In the genomic region with DNA sequence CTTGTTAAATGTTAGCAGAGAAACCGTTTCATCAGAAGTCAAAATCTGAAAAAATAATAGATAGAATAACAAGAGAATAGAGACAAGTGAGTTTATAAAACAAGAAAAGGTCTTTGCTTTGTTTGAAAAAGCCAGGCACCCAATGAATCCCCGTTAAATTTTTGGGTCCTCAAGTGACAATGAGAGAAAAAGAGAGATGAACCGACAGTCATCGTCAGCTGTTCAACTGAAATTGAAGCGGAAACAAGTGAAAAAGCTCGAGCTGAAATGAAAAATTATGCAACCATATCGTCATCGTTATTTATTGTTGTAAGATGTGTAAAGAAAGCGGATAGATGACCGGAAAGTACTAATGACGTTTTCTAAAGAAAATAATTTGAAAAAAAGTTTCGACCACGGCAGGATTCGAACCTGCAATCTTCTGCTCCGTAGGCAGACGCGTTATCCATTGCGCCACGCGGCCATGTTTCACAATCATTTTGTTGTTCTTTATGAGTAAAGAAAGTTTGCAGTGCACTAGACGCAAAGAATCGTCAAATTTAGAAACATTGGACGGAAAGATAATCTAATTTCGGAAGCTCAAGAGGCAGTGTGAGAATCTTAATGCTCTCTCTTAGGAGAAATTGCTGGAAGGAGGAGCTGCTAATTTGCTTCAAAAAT, we compare ENCODE assay signal across 3 worm cellular contexts.
TF ChIP-seq lines count a peak whose summit lies in the region.

A gene (minus strand): TSS at position 51 of the 660 bp plus-strand sequence.

TF ChIP-seq in whole organism, L1 larva, 84 proteins besides CTCF, POLR2A, EP300 and RAD21 (continued from another document and continues in another):
- TF ChIP-seq ceh-88 (GFP tag; IDR thresholded peaks at IDR 0.05; lab: Robert Waterston, UW) (no peak), jun-1 (tag; optimal IDR thresholded peaks at IDR 0.05; lab: Kevin White, UChicago) (no peak), sup-37 (GFP tag; optimal IDR thresholded peaks at IDR 0.05; lab: Kevin White, UChicago) (no peak), Y116A8C.19 (tag; optimal IDR thresholded peaks at IDR 0.05; lab: Kevin White, UChicago; ENCODE audit: borderline replicate concordance) (no peak), nhr-19 (GFP tag; conservative IDR thresholded peaks at IDR 0.05; lab: Robert Waterston, UW) (peak; percentile 22; the same call in 1 of the 2 replicates), unc-130 (tag; optimal IDR thresholded peaks at IDR 0.05; lab: Kevin White, UChicago) (no peak), fkh-10 (GFP tag; optimal IDR thresholded peaks at IDR 0.05; lab: Kevin White, UChicago) (no peak), nhr-28 (tag; optimal IDR thresholded peaks at IDR 0.05; lab: Kevin White, UChicago) (no peak), nhr-12 (tag; optimal IDR thresholded peaks at IDR 0.05; lab: Kevin White, UChicago) (no peak), mdl-1 (tag; optimal IDR thresholded peaks at IDR 0.05; lab: Kevin White, UChicago) (peak in 1 of 2 experiments; percentile 40), zag-1 (tag; optimal IDR thresholded peaks at IDR 0.05; lab: Kevin White, UChicago) (no peak), egl-13 (tag; optimal IDR thresholded peaks at IDR 0.05; lab: Kevin White, UChicago) (no peak), pag-3 (tag; optimal IDR thresholded peaks at IDR 0.05; lab: Kevin White, UChicago; ENCODE audit: borderline replicate concordance, insufficient read depth) (no peak), ceh-82 (tag; optimal IDR thresholded peaks at IDR 0.05; lab: Kevin White, UChicago) (peak in 1 of 3 experiments; percentile 8), unc-86 (tag; optimal IDR thresholded peaks at IDR 0.05; lab: Kevin White, UChicago) (no peak), skn-1 (tag; optimal IDR thresholded peaks at IDR 0.05; lab: Kevin White, UChicago) (no peak), lir-3 (tag; optimal IDR thresholded peaks at IDR 0.05; lab: Kevin White, UChicago; ENCODE audit: poor library complexity) (peak; percentile 27), snu-23 (GFP tag; optimal IDR thresholded peaks at IDR 0.05; lab: Kevin White, UChicago) (peak; percentile 62), nhr-47 (tag; optimal IDR thresholded peaks at IDR 0.05; lab: Kevin White, UChicago) (peak; percentile 49), mep-1 (tag; optimal IDR thresholded peaks at IDR 0.05; lab: Kevin White, UChicago) (peak; percentile 21), ces-1 (GFP tag; optimal IDR thresholded peaks at IDR 0.05; lab: Kevin White, UChicago) (no peak), unc-98 (GFP tag; IDR thresholded peaks at IDR 0.05; lab: Robert Waterston, UW) (0 out of 2 replicates have a peak, but pooled peaks have one; percentile 7), blmp-1 (tag; optimal IDR thresholded peaks at IDR 0.05; lab: Kevin White, UChicago) (no peak), lin-15B (tag; optimal IDR thresholded peaks at IDR 0.05; lab: Kevin White, UChicago) (no peak), fkh-8 (tag; optimal IDR thresholded peaks at IDR 0.05; lab: Kevin White, UChicago) (no peak), lin-13 (GFP tag; optimal IDR thresholded peaks at IDR 0.05; lab: Kevin White, UChicago) (no peak), nhr-20 (tag; optimal IDR thresholded peaks at IDR 0.05; lab: Kevin White, UChicago) (peak; percentile 50), isw-1 (GFP tag; IDR thresholded peaks at IDR 0.05; lab: Robert Waterston, UW) (no peak), lin-14 (GFP tag; optimal IDR thresholded peaks at IDR 0.05; lab: Kevin White, UChicago) (peak; percentile 62), egl-27 (tag; optimal IDR thresholded peaks at IDR 0.05; lab: Kevin White, UChicago) (no peak), snpc-4 (tag; optimal IDR thresholded peaks at IDR 0.05; lab: Kevin White, UChicago) (no peak), aha-1 (tag; optimal IDR thresholded peaks at IDR 0.05; lab: Kevin White, UChicago) (no peak), lin-39 (tag; optimal IDR thresholded peaks at IDR 0.05; lab: Kevin White, UChicago) (no peak), pax-3 (tag; optimal IDR thresholded peaks at IDR 0.05; lab: Kevin White, UChicago) (no peak), ama-1 (optimal IDR thresholded peaks at IDR 0.05; lab: Kevin White, UChicago) (no peak), unc-62 (GFP tag; optimal IDR thresholded peaks at IDR 0.05; lab: Kevin White, UChicago) (no peak), swsn-7 (tag; optimal IDR thresholded peaks at IDR 0.05; lab: Kevin White, UChicago) (peak; percentile 34), nhr-11 (tag; optimal IDR thresholded peaks at IDR 0.05; lab: Kevin White, UChicago) (no peak), zip-4 (GFP tag; optimal IDR thresholded peaks at IDR 0.05; lab: Kevin White, UChicago) (peak; percentile 18), efl-1 (optimal IDR thresholded peaks at IDR 0.05; lab: Kevin White, UChicago) (peak in 1 of 2 experiments; percentile 43), efl-1 (GFP tag; optimal IDR thresholded peaks at IDR 0.05 in 1 of 2; lab: Kevin White, UChicago) (peak; percentile 17 to 92)

TF ChIP-seq in whole organism, L3 larva, 47 proteins besides CTCF, POLR2A, EP300 and RAD21 (continued from another document):
- TF ChIP-seq nhr-11 (tag; optimal IDR thresholded peaks at IDR 0.05; lab: Kevin White, UChicago), result peak; percentile 40
- TF ChIP-seq eor-1 (tag; optimal IDR thresholded peaks at IDR 0.05; lab: Kevin White, UChicago), result no peak
- no peak for TF ChIP-seq aly-2 (tag; optimal IDR thresholded peaks at IDR 0.05; lab: Kevin White, UChicago)
- TF ChIP-seq lsy-12 (tag; optimal IDR thresholded peaks at IDR 0.05; lab: Kevin White, UChicago), result peak; percentile 20
- TF ChIP-seq nhr-23 (tag; optimal IDR thresholded peaks at IDR 0.05; lab: Kevin White, UChicago), result no peak
- no peak for TF ChIP-seq hmg-11 (tag; optimal IDR thresholded peaks at IDR 0.05; lab: Kevin White, UChicago)
- TF ChIP-seq lin-15B (tag; optimal IDR thresholded peaks at IDR 0.05; lab: Kevin White, UChicago), result no peak
- TF ChIP-seq nhr-67 (tag; optimal IDR thresholded peaks at IDR 0.05; lab: Kevin White, UChicago), result no peak
- TF ChIP-seq nhr-25 (tag; optimal IDR thresholded peaks at IDR 0.05; lab: Kevin White, UChicago), result no peak
- TF ChIP-seq nhr-28 (tag; optimal IDR thresholded peaks at IDR 0.05; lab: Kevin White, UChicago), result no peak
- TF ChIP-seq fos-1 (tag; optimal IDR thresholded peaks at IDR 0.05; lab: Kevin White, UChicago), result no peak
- no peak for TF ChIP-seq snpc-4 (tag; optimal IDR thresholded peaks at IDR 0.05; lab: Kevin White, UChicago)
- no peak for TF ChIP-seq elt-1 (tag; optimal IDR thresholded peaks at IDR 0.05; lab: Kevin White, UChicago)
- TF ChIP-seq ZK546.5 (tag; optimal IDR thresholded peaks at IDR 0.05; lab: Kevin White, UChicago), result no peak
- no peak for TF ChIP-seq skn-1 (tag; optimal IDR thresholded peaks at IDR 0.05; lab: Kevin White, UChicago)
- TF ChIP-seq nhr-12 (tag; optimal IDR thresholded peaks at IDR 0.05; lab: Kevin White, UChicago), result no peak
- TF ChIP-seq fkh-2 (tag; optimal IDR thresholded peaks at IDR 0.05; lab: Kevin White, UChicago), result no peak
- peak; percentile 49 for TF ChIP-seq elt-2 (tag; optimal IDR thresholded peaks at IDR 0.05; lab: Kevin White, UChicago)

TF ChIP-seq in whole organism, young adult, 124 proteins besides CTCF, POLR2A, EP300 and RAD21 (continued from another document and continues in another):
- no peak for TF ChIP-seq aptf-2 (GFP tag; conservative IDR thresholded peaks at IDR 0.05; lab: Robert Waterston, UW)
- peak; percentile 52; the same call in 1 of the 2 replicates for TF ChIP-seq F33H1.4 (GFP tag; IDR thresholded peaks at IDR 0.05; lab: Robert Waterston, UW)
- TF ChIP-seq ceh-27 (GFP tag; optimal IDR thresholded peaks at IDR 0.05; lab: Kevin White, UChicago), result peak; percentile 46
- no peak for TF ChIP-seq F10E7.11 (tag; optimal IDR thresholded peaks at IDR 0.05; lab: Kevin White, UChicago)
- TF ChIP-seq aptf-3 (GFP tag; IDR thresholded peaks at IDR 0.05; lab: Robert Waterston, UW), result no peak
- TF ChIP-seq nfyb-1 (GFP tag; IDR thresholded peaks at IDR 0.05; lab: Robert Waterston, UW), result peak; percentile 84
- peak; percentile 91 for TF ChIP-seq D2030.7 (GFP tag; IDR thresholded peaks at IDR 0.05; lab: Robert Waterston, UW)
- TF ChIP-seq akir-1 (GFP tag; optimal IDR thresholded peaks at IDR 0.05; lab: Kevin White, UChicago), result no peak
- TF ChIP-seq lin-40 (tag; optimal IDR thresholded peaks at IDR 0.05; lab: Kevin White, UChicago), result peak; percentile 58
- TF ChIP-seq snpc-4 (GFP tag; optimal IDR thresholded peaks at IDR 0.05; lab: Kevin White, UChicago), result peak; percentile 82
- peak; percentile 14 to 81 (median 64) for TF ChIP-seq snpc-4 (tag; optimal IDR thresholded peaks at IDR 0.05; lab: Kevin White, UChicago)
- TF ChIP-seq nhr-179 (tag; optimal IDR thresholded peaks at IDR 0.05; lab: Kevin White, UChicago), result no peak
- TF ChIP-seq lin-54 (GFP tag; optimal IDR thresholded peaks at IDR 0.05; lab: Kevin White, UChicago), result peak; percentile 60
- no peak for TF ChIP-seq Y95B8A.8 (GFP tag; IDR thresholded peaks at IDR 0.05; lab: Robert Waterston, UW)
- no peak for TF ChIP-seq ets-4 (GFP tag; optimal IDR thresholded peaks at IDR 0.05; lab: Kevin White, UChicago)
- peak; percentile 38 for TF ChIP-seq hlh-12 (tag; optimal IDR thresholded peaks at IDR 0.05; lab: Kevin White, UChicago)
- TF ChIP-seq F39B2.1 (GFP tag; IDR thresholded peaks at IDR 0.05; lab: Robert Waterston, UW), result no peak
- no peak for TF ChIP-seq mel-28 (tag; optimal IDR thresholded peaks at IDR 0.05; lab: Kevin White, UChicago; ENCODE audit: borderline replicate concordance)
- TF ChIP-seq ztf-22 (GFP tag; optimal IDR thresholded peaks at IDR 0.05; lab: Kevin White, UChicago), result no peak
- peak; percentile 63 for TF ChIP-seq attf-5 (GFP tag; optimal IDR thresholded peaks at IDR 0.05; lab: Kevin White, UChicago)
- peak; percentile 66 for TF ChIP-seq ztf-18 (tag; optimal IDR thresholded peaks at IDR 0.05; lab: Kevin White, UChicago)
- no peak for TF ChIP-seq lsy-27 (tag; optimal IDR thresholded peaks at IDR 0.05; lab: Kevin White, UChicago; ENCODE audit: borderline replicate concordance, insufficient read depth)
- TF ChIP-seq ceh-40 (GFP tag; IDR thresholded peaks at IDR 0.05; lab: Robert Waterston, UW), result 0 out of 2 replicates have a peak, but pooled peaks have one; percentile 64
- TF ChIP-seq ztf-26 (tag; optimal IDR thresholded peaks at IDR 0.05; lab: Kevin White, UChicago), result peak; percentile 26
- TF ChIP-seq madf-10 (tag; optimal IDR thresholded peaks at IDR 0.05; lab: Kevin White, UChicago), result peak; percentile 64
- TF ChIP-seq B0035.1 (tag; optimal IDR thresholded peaks at IDR 0.05; lab: Kevin White, UChicago), result no peak
- TF ChIP-seq F37B4.10 (GFP tag; IDR thresholded peaks at IDR 0.05; lab: Robert Waterston, UW), result 0 out of 2 replicates have a peak, but pooled peaks have one; percentile 59
- peak; percentile 56 for TF ChIP-seq mcd-1 (GFP tag; IDR thresholded peaks at IDR 0.05; lab: Robert Waterston, UW)
- TF ChIP-seq hsf-1 (GFP tag; IDR thresholded peaks at IDR 0.05; lab: Robert Waterston, UW), result peak; percentile 57; the same call in 1 of the 2 replicates
- TF ChIP-seq lin-26 (GFP tag; IDR thresholded peaks at IDR 0.05; lab: Robert Waterston, UW), result peak; percentile 91
- peak; percentile 73 for TF ChIP-seq zim-3 (tag; optimal IDR thresholded peaks at IDR 0.05; lab: Kevin White, UChicago)
- TF ChIP-seq lsl-1 (GFP tag; optimal IDR thresholded peaks at IDR 0.05; lab: Kevin White, UChicago), result peak; percentile 43
- TF ChIP-seq sptf-2 (GFP tag; optimal IDR thresholded peaks at IDR 0.05; lab: Kevin White, UChicago), result no peak
- no peak for TF ChIP-seq ccch-3 (GFP tag; optimal IDR thresholded peaks at IDR 0.05; lab: Kevin White, UChicago)
- peak; percentile 88 for TF ChIP-seq him-1 (tag; optimal IDR thresholded peaks at IDR 0.05; lab: Kevin White, UChicago)
- peak; percentile 48 for TF ChIP-seq tlf-1 (GFP tag; optimal IDR thresholded peaks at IDR 0.05; lab: Kevin White, UChicago)
- peak; percentile 95 for TF ChIP-seq rpc-1 (optimal IDR thresholded peaks at IDR 0.05; lab: Kevin White, UChicago)
- TF ChIP-seq rpc-1 (tag; optimal IDR thresholded peaks at IDR 0.05; lab: Kevin White, UChicago), result peak; percentile 95
- TF ChIP-seq tbp1 (GFP tag; optimal IDR thresholded peaks at IDR 0.05; lab: Kevin White, UChicago), result peak; percentile 94
- TF ChIP-seq nhr-90 (tag; optimal IDR thresholded peaks at IDR 0.05; lab: Kevin White, UChicago), result peak; percentile 77
- peak; percentile 81 for TF ChIP-seq B0261.1 (tag; optimal IDR thresholded peaks at IDR 0.05; lab: Kevin White, UChicago)
- TF ChIP-seq let-607 (tag; optimal IDR thresholded peaks at IDR 0.05; lab: Kevin White, UChicago), result peak in 1 of 2 experiments; percentile 29
- TF ChIP-seq egrh-3 (GFP tag; IDR thresholded peaks at IDR 0.05; lab: Robert Waterston, UW), result peak; percentile 49
- peak; percentile 27; the same call in 1 of the 2 replicates for TF ChIP-seq egl-44 (GFP tag; IDR thresholded peaks at IDR 0.05; lab: Robert Waterston, UW)
- TF ChIP-seq K12H6.12 (tag; optimal IDR thresholded peaks at IDR 0.05; lab: Kevin White, UChicago), result peak; percentile 21
- no peak for TF ChIP-seq Y53G8AR.9 (GFP tag; conservative IDR thresholded peaks at IDR 0.05; lab: Robert Waterston, UW)
- TF ChIP-seq C06A6.2 (GFP tag; conservative IDR thresholded peaks at IDR 0.05; lab: Robert Waterston, UW), result 0 out of 2 replicates have a peak, but pooled peaks have one; percentile 21
- peak; percentile 90; the same call in 1 of the 2 replicates for TF ChIP-seq cebp-2 (GFP tag; IDR thresholded peaks at IDR 0.05; lab: Robert Waterston, UW)
- no peak for TF ChIP-seq lag-1 (GFP tag; IDR thresholded peaks at IDR 0.05; lab: Robert Waterston, UW)
- peak; percentile 74 for TF ChIP-seq snpc-1.3 (tag; optimal IDR thresholded peaks at IDR 0.05; lab: Kevin White, UChicago; ENCODE audit: insufficient read depth)
- TF ChIP-seq B0336.3 (GFP tag; IDR thresholded peaks at IDR 0.05; lab: Robert Waterston, UW), result no peak
- TF ChIP-seq pbrm-1 (GFP tag; IDR thresholded peaks at IDR 0.05; lab: Robert Waterston, UW), result peak; percentile 77
- no peak for TF ChIP-seq ztf-3 (GFP tag; optimal IDR thresholded peaks at IDR 0.05; lab: Kevin White, UChicago)
- TF ChIP-seq nhr-27 (tag; optimal IDR thresholded peaks at IDR 0.05; lab: Kevin White, UChicago), result no peak
- TF ChIP-seq ceh-91 (GFP tag; IDR thresholded peaks at IDR 0.05; lab: Robert Waterston, UW), result no peak
- TF ChIP-seq bed-1 (GFP tag; IDR thresholded peaks at IDR 0.05; lab: Robert Waterston, UW), result 0 out of 2 replicates have a peak, but pooled peaks have one; percentile 68
- peak; percentile 47 for TF ChIP-seq fkh-3 (tag; optimal IDR thresholded peaks at IDR 0.05; lab: Kevin White, UChicago)
- 0 out of 2 replicates have a peak, but pooled peaks have one; percentile 62 for TF ChIP-seq Y56A3A.18 (GFP tag; IDR thresholded peaks at IDR 0.05; lab: Robert Waterston, UW)
- peak; percentile 67 for TF ChIP-seq hmg-1.2 (GFP tag; IDR thresholded peaks at IDR 0.05; lab: Robert Waterston, UW)
- no peak for TF ChIP-seq nhr-120 (GFP tag; IDR thresholded peaks at IDR 0.05; lab: Robert Waterston, UW)
- TF ChIP-seq snpc-3.4 (tag; optimal IDR thresholded peaks at IDR 0.05; lab: Kevin White, UChicago), result peak; percentile 71
- TF ChIP-seq nfya-1 (tag; optimal IDR thresholded peaks at IDR 0.05; lab: Kevin White, UChicago; ENCODE audit: borderline replicate concordance, insufficient read depth), result no peak
- TF ChIP-seq xnd-1 (tag; optimal IDR thresholded peaks at IDR 0.05; lab: Kevin White, UChicago), result no peak
- peak; percentile 24 for TF ChIP-seq repo-1 (tag; optimal IDR thresholded peaks at IDR 0.05; lab: Kevin White, UChicago)
- peak; percentile 27 for TF ChIP-seq ceh-79 (tag; optimal IDR thresholded peaks at IDR 0.05; lab: Kevin White, UChicago)
- no peak for TF ChIP-seq zfh-2 (GFP tag; conservative IDR thresholded peaks at IDR 0.05; lab: Robert Waterston, UW)
- no peak for TF ChIP-seq let-526 (GFP tag; IDR thresholded peaks at IDR 0.05; lab: Robert Waterston, UW)
- no peak for TF ChIP-seq K11D2.4 (GFP tag; IDR thresholded peaks at IDR 0.05; lab: Robert Waterston, UW)
- no peak for TF ChIP-seq F55B11.4 (tag; optimal IDR thresholded peaks at IDR 0.05; lab: Kevin White, UChicago; ENCODE audit: borderline replicate concordance, insufficient read depth)
- TF ChIP-seq ceh-58 (GFP tag; IDR thresholded peaks at IDR 0.05; lab: Robert Waterston, UW), result no peak
- TF ChIP-seq dpl-1 (GFP tag; optimal IDR thresholded peaks at IDR 0.05; lab: Kevin White, UChicago), result peak; percentile 9
